Fruit fly (Drosophila melanogaster) whole organism, wandering third instar larva: ENCODE data around the gene Fim.

Experiments
- CrebA ChIP-seq: fragments of 200-800 bp; sonication (Bioruptor generic); optimal IDR thresholded peaks from 2 replicates; lab custom pipeline; 2016; ENCODE audit warnings: missing biosample characterization, mild to moderate bottlenecking, missing genetic modification characterization, borderline replicate concordance
- Dif ChIP-seq: fragments of 200-275, 200-300 bp; sonication (Bioruptor generic); optimal IDR thresholded peaks from 2 replicates; lab custom pipeline; 2018; ENCODE audit warnings: missing biosample characterization, missing genetic modification characterization; ENCODE audit not compliant: partially characterized antibody
- Vsx2 ChIP-seq: fragments of 200-300, 225-300 bp; sonication (Bioruptor generic); optimal IDR thresholded peaks from 2 replicates; lab custom pipeline; 2018; ENCODE audit warnings: missing biosample characterization, missing genetic modification characterization; ENCODE audit not compliant: partially characterized antibody
- br ChIP-seq: fragments of 200-800 bp; sonication (Bioruptor generic); optimal IDR thresholded peaks from 2 replicates; lab custom pipeline; 2016; ENCODE audit warnings: missing biosample characterization, missing genetic modification characterization
- dsf ChIP-seq: sonication (Bioruptor generic); optimal IDR thresholded peaks from 2 replicates; lab custom pipeline; 2016; ENCODE audit warnings: missing biosample characterization, missing genetic modification characterization, borderline replicate concordance
- pan ChIP-seq: fragments of >200 bp; optimal IDR thresholded peaks from 2 replicates; lab custom pipeline; 2017

DNA sequence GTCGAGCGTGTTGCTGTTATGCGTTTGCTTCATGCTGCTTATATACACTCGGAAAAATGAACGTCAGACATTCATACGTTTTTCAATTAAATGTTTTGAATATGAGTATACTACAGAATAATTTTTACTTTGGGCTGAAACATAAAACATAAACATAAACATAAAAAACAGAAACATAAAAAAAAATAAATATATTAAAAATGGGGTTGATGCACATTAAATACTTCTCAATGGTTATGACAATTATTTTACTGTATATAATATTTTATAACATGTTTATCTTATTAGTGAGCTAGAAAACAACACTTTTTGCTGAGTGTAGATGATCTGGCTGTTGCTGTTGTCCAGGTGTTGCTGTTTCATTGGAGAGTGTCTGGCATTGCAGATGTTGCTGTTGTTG lies 64.3 kb downstream of the Fim start:
- no peak for TF ChIP-seq CrebA (GFP tag; lab: Kevin White, UChicago)
- no peak for TF ChIP-seq pan (lab: Kevin White, UChicago)
- TF ChIP-seq dsf (GFP tag; lab: Kevin White, UChicago): no peak
- TF ChIP-seq Vsx2: no peak
- no peak for TF ChIP-seq Dif (GFP tag; lab: Kevin White, UChicago)
- TF ChIP-seq br: no peak
